Worm (Caenorhabditis elegans): ENCODE data around the gene acd-4.

DNA sequence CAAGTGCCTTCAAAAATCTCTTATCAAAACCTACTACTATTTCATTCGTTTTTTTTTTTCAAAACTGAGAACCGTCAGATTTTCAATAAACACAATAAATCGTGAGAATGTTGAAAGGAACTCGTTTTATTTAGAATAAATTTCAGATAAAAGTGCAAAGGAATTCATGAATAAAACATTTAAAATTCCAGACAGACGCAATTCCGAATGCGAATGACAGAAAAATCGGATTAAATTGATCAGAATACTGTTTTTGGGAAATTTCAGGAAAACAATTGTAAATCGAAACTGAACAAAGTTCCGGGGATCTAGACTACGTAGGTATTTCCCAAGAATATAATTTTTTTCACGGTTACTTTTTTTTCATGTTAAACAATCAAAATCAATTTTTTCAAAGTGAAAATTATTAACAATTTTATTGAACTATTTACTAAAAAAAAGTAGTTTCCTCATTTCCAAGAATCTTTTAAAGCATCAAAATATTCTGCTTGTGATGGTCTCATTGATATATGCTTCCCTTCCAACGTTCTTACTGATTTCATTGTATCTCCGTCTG lies 33.6 kb downstream of the acd-4 start:
- TF ChIP-seq aly-2 (tag; optimal IDR thresholded peaks at IDR 0.05) (peak; percentile 87), nhr-237 (tag; optimal IDR thresholded peaks at IDR 0.05) (no peak), mml-1 (tag; optimal IDR thresholded peaks at IDR 0.05) (no peak), zag-1 (tag; optimal IDR thresholded peaks at IDR 0.05) (no peak), snpc-4 (tag; optimal IDR thresholded peaks at IDR 0.05) (no peak), sea-2 (GFP tag; optimal IDR thresholded peaks at IDR 0.05) (no peak), unc-62 (GFP tag; optimal IDR thresholded peaks at IDR 0.05) (no peak), ama-1 (optimal IDR thresholded peaks at IDR 0.05) (no peak), ceh-28 (tag; optimal IDR thresholded peaks at IDR 0.05) (no peak), nhr-28 (tag; optimal IDR thresholded peaks at IDR 0.05) (no peak), egl-27 (tag; optimal IDR thresholded peaks at IDR 0.05) (no peak), jun-1 (tag; optimal IDR thresholded peaks at IDR 0.05) (no peak), pqm-1 (tag; optimal IDR thresholded peaks at IDR 0.05) (no peak)

Data from whole organism, L3 larva.